Worm (Caenorhabditis elegans): ENCODE results near the gene C07A4.2.
A peak's percentile ranks its signal among the peaks of the same experiment; 100 is the strongest.

C07A4.2 gene

ce11 chrX:10189805-10190204 is 17.8 kb downstream of the C07A4.2 start:
- no peak for TF ChIP-seq ceh-13 (GFP tag; optimal IDR thresholded peaks at IDR 0.05)
- no peak for TF ChIP-seq aly-1 (tag; optimal IDR thresholded peaks at IDR 0.05)
- TF ChIP-seq scrt-1 (GFP tag; IDR thresholded peaks at IDR 0.05): no peak
- no peak for TF ChIP-seq tra-4 (tag; optimal IDR thresholded peaks at IDR 0.05)
- no peak for TF ChIP-seq hmbx-1 (tag; optimal IDR thresholded peaks at IDR 0.05)
- TF ChIP-seq tbx-11 (GFP tag; IDR thresholded peaks at IDR 0.05): no peak
- TF ChIP-seq hmg-4 (GFP tag; optimal IDR thresholded peaks at IDR 0.05): no peak
- no peak for TF ChIP-seq sea-1 (GFP tag; conservative IDR thresholded peaks at IDR 0.05)
- TF ChIP-seq flt-1 (GFP tag; IDR thresholded peaks at IDR 0.05): no peak
- TF ChIP-seq B0310.2 (tag; optimal IDR thresholded peaks at IDR 0.05): no peak
- TF ChIP-seq pes-1 (GFP tag; IDR thresholded peaks at IDR 0.05): no peak
- no peak for TF ChIP-seq hnd-1 (tag; optimal IDR thresholded peaks at IDR 0.05)
- TF ChIP-seq ets-7 (tag; optimal IDR thresholded peaks at IDR 0.05): no peak
- no peak for TF ChIP-seq ceh-36 (tag; optimal IDR thresholded peaks at IDR 0.05)
- TF ChIP-seq tbx-37 (GFP tag; conservative IDR thresholded peaks at IDR 0.05): no peak
- TF ChIP-seq ama-1 (optimal IDR thresholded peaks at IDR 0.05): no peak
- TF ChIP-seq F13C5.2 (tag; optimal IDR thresholded peaks at IDR 0.05): no peak

ce11 chrX:10194327-10195096 is 22.5 kb downstream of the C07A4.2 start, which contains the start of gene myrf-2:
TSS of gene myrf-2 (minus strand) at chrX:10194377.
- no peak for TF ChIP-seq tbx-11 (GFP tag; IDR thresholded peaks at IDR 0.05)
- TF ChIP-seq tbx-37 (GFP tag; conservative IDR thresholded peaks at IDR 0.05): no peak
- TF ChIP-seq ceh-13 (GFP tag; optimal IDR thresholded peaks at IDR 0.05): no peak
- no peak for TF ChIP-seq sea-1 (GFP tag; conservative IDR thresholded peaks at IDR 0.05)
- TF ChIP-seq flt-1 (GFP tag; IDR thresholded peaks at IDR 0.05): no peak
- no peak for TF ChIP-seq aly-1 (tag; optimal IDR thresholded peaks at IDR 0.05)
- TF ChIP-seq ceh-36 (tag; optimal IDR thresholded peaks at IDR 0.05): no peak
- no peak for TF ChIP-seq hmbx-1 (tag; optimal IDR thresholded peaks at IDR 0.05)
- no peak for TF ChIP-seq pes-1 (GFP tag; IDR thresholded peaks at IDR 0.05)
- no peak for TF ChIP-seq hmg-4 (GFP tag; optimal IDR thresholded peaks at IDR 0.05)
- no peak for TF ChIP-seq tra-4 (tag; optimal IDR thresholded peaks at IDR 0.05)

ce11 chrX:10197204-10197756 is 25.3 kb downstream of the C07A4.2 start, which contains the start of gene nucb-1:
TSS of gene nucb-1 (plus strand) at chrX:10197706.
- TF ChIP-seq hmg-4 (GFP tag; optimal IDR thresholded peaks at IDR 0.05) (peak; percentile 5), ceh-13 (GFP tag; optimal IDR thresholded peaks at IDR 0.05) (no peak)

ce11 chrX:10199202-10199601 is 27.2 kb downstream of the C07A4.2 start:
- TF ChIP-seq tra-4 (tag; optimal IDR thresholded peaks at IDR 0.05): no peak
- TF ChIP-seq sea-1 (GFP tag; conservative IDR thresholded peaks at IDR 0.05): no peak
- no peak for TF ChIP-seq F13C5.2 (tag; optimal IDR thresholded peaks at IDR 0.05)
- TF ChIP-seq tbx-37 (GFP tag; conservative IDR thresholded peaks at IDR 0.05): no peak
- TF ChIP-seq hmbx-1 (tag; optimal IDR thresholded peaks at IDR 0.05): no peak
- TF ChIP-seq scrt-1 (GFP tag; IDR thresholded peaks at IDR 0.05): no peak
- TF ChIP-seq aly-1 (tag; optimal IDR thresholded peaks at IDR 0.05): no peak
- no peak for TF ChIP-seq pes-1 (GFP tag; IDR thresholded peaks at IDR 0.05)
- no peak for TF ChIP-seq ceh-13 (GFP tag; optimal IDR thresholded peaks at IDR 0.05)
- no peak for TF ChIP-seq B0310.2 (tag; optimal IDR thresholded peaks at IDR 0.05)
- no peak for TF ChIP-seq flt-1 (GFP tag; IDR thresholded peaks at IDR 0.05)
- no peak for TF ChIP-seq hnd-1 (tag; optimal IDR thresholded peaks at IDR 0.05)
- no peak for TF ChIP-seq hmg-4 (GFP tag; optimal IDR thresholded peaks at IDR 0.05)
- TF ChIP-seq ceh-36 (tag; optimal IDR thresholded peaks at IDR 0.05): no peak

ce11 chrX:10203501-10203900 is 31.5 kb downstream of the C07A4.2 start:
- TF ChIP-seq pes-1 (GFP tag; IDR thresholded peaks at IDR 0.05) (peak; percentile 51; the same call in 1 of the 2 replicates), ceh-13 (GFP tag; optimal IDR thresholded peaks at IDR 0.05) (peak; percentile 11), flt-1 (GFP tag; IDR thresholded peaks at IDR 0.05) (no peak)

- TF ChIP-seq tbx-11 (GFP tag; IDR thresholded peaks at IDR 0.05) (0 out of 2 replicates have a peak, but pooled peaks have one; percentile 14), scrt-1 (GFP tag; IDR thresholded peaks at IDR 0.05) (no peak), hmg-4 (GFP tag; optimal IDR thresholded peaks at IDR 0.05) (peak; percentile 7), pes-1 (GFP tag; IDR thresholded peaks at IDR 0.05) (peak; percentile 47; the same call in 1 of the 2 replicates), flt-1 (GFP tag; IDR thresholded peaks at IDR 0.05) (0 out of 2 replicates have a peak, but pooled peaks have one; percentile 5), tbx-37 (GFP tag; conservative IDR thresholded peaks at IDR 0.05) (no peak), ama-1 (optimal IDR thresholded peaks at IDR 0.05) (no peak), aly-1 (tag; optimal IDR thresholded peaks at IDR 0.05) (no peak), ceh-36 (tag; optimal IDR thresholded peaks at IDR 0.05) (peak; percentile 48)
Observed at ce11 chrX:10204313-10205063, 32.5 kb downstream of the C07A4.2 start.

ce11 chrX:10205321-10205720 is 33.3 kb downstream of the C07A4.2 start, which contains the start of gene sex-1:
TSS of gene sex-1 (minus strand) at chrX:10205421.
- TF ChIP-seq hmg-4 (GFP tag; optimal IDR thresholded peaks at IDR 0.05) (no peak), ceh-13 (GFP tag; optimal IDR thresholded peaks at IDR 0.05) (no peak), ets-7 (tag; optimal IDR thresholded peaks at IDR 0.05) (no peak), ceh-36 (tag; optimal IDR thresholded peaks at IDR 0.05) (no peak), scrt-1 (GFP tag; IDR thresholded peaks at IDR 0.05) (no peak), B0310.2 (tag; optimal IDR thresholded peaks at IDR 0.05) (no peak), hmbx-1 (tag; optimal IDR thresholded peaks at IDR 0.05) (no peak), tbx-11 (GFP tag; IDR thresholded peaks at IDR 0.05) (no peak), flt-1 (GFP tag; IDR thresholded peaks at IDR 0.05) (no peak), aly-1 (tag; optimal IDR thresholded peaks at IDR 0.05) (no peak), F13C5.2 (tag; optimal IDR thresholded peaks at IDR 0.05) (no peak), sea-1 (GFP tag; conservative IDR thresholded peaks at IDR 0.05) (no peak), tbx-37 (GFP tag; conservative IDR thresholded peaks at IDR 0.05) (no peak), tra-4 (tag; optimal IDR thresholded peaks at IDR 0.05) (no peak), pes-1 (GFP tag; IDR thresholded peaks at IDR 0.05) (no peak), ama-1 (optimal IDR thresholded peaks at IDR 0.05) (no peak), hnd-1 (tag; optimal IDR thresholded peaks at IDR 0.05) (no peak)
